Fruit fly (Drosophila melanogaster): Measurements from ENCODE around the gene CG33939.
A peak's percentile ranks its signal among the peaks of the same experiment; 100 is the strongest.

dm6 chrX:19179696-19180255 is 5.1 kb upstream of the CG33939 start, which contains the start of the genes CG7556 and CG7453:
- TF ChIP-seq Dfd (GFP tag; optimal IDR thresholded peaks at IDR 0.05) (no peak), dsf (GFP tag; optimal IDR thresholded peaks at IDR 0.05; ENCODE audit: borderline replicate concordance) (peak; percentile 62), psq (GFP tag; optimal IDR thresholded peaks at IDR 0.05) (peak; percentile 72), Myc (optimal IDR thresholded peaks at IDR 0.05) (peak; percentile 87), usp (GFP tag; optimal IDR thresholded peaks at IDR 0.05) (no peak), Jra (GFP tag; optimal IDR thresholded peaks at IDR 0.05) (peak; percentile 85), dl (GFP tag; optimal IDR thresholded peaks at IDR 0.05; ENCODE audit: insufficient read depth in 1 of 2, partially characterized antibody in 2 of 2) (no peak), jim (GFP tag; optimal IDR thresholded peaks at IDR 0.05) (no peak), pan (optimal IDR thresholded peaks at IDR 0.05) (no peak), OdsH (GFP tag; optimal IDR thresholded peaks at IDR 0.05) (peak; percentile 59), sv (GFP tag; optimal IDR thresholded peaks at IDR 0.05) (peak; percentile 65), fru (GFP tag; optimal IDR thresholded peaks at IDR 0.05) (peak; percentile 82), Hr78 (GFP tag; optimal IDR thresholded peaks at IDR 0.05) (no peak), sage (GFP tag; optimal IDR thresholded peaks at IDR 0.05) (no peak)
